Worm (Caenorhabditis elegans): Measurements from ENCODE around the gene sqv-7.

- TF ChIP-seq ceh-82 (tag; optimal IDR thresholded peaks at IDR 0.05) = no peak
- TF ChIP-seq aly-2 (tag; optimal IDR thresholded peaks at IDR 0.05) = no peak
- no peak for TF ChIP-seq R02D3.7 (tag; optimal IDR thresholded peaks at IDR 0.05)
- no peak for TF ChIP-seq arid-1 (GFP tag; conservative IDR thresholded peaks at IDR 0.05)
Measured at ce11 chrII:7037659-7038342, 25.3 kb upstream of the sqv-7 start, which contains the start of gene cin-4.

All from whole organism, L4 larva.